Comparison of ENCODE assay signal across 6 worm cellular contexts in genomic region chrIV:15528234-15528633, ce11.
TF ChIP-seq lines count a peak whose summit lies in the region.

TSS of gene ari-1.4 (minus strand) at chrIV:15528528.

TF ChIP-seq in whole organism, L3 larva, 47 proteins besides CTCF, POLR2A, EP300 and RAD21:
- TF ChIP-seq hmg-11 (tag; optimal IDR thresholded peaks at IDR 0.05; lab: Kevin White, UChicago), result peak; percentile 12
- TF ChIP-seq fkh-2 (tag; optimal IDR thresholded peaks at IDR 0.05; lab: Kevin White, UChicago), result no peak
- TF ChIP-seq nfya-1 (tag; optimal IDR thresholded peaks at IDR 0.05; lab: Kevin White, UChicago; ENCODE audit: insufficient read depth), result no peak
- no peak for TF ChIP-seq jun-1 (tag; optimal IDR thresholded peaks at IDR 0.05; lab: Kevin White, UChicago)
- no peak for TF ChIP-seq lin-15B (tag; optimal IDR thresholded peaks at IDR 0.05; lab: Kevin White, UChicago)
- TF ChIP-seq ceh-28 (tag; optimal IDR thresholded peaks at IDR 0.05; lab: Kevin White, UChicago), result peak; percentile 20
- no peak for TF ChIP-seq ceh-16 (tag; optimal IDR thresholded peaks at IDR 0.05; lab: Kevin White, UChicago)
- TF ChIP-seq egl-5 (tag; optimal IDR thresholded peaks at IDR 0.05; lab: Kevin White, UChicago), result no peak
- TF ChIP-seq zag-1 (tag; optimal IDR thresholded peaks at IDR 0.05; lab: Kevin White, UChicago), result no peak

TF ChIP-seq in whole organism, L4 larva, 104 proteins besides CTCF, POLR2A, EP300 and RAD21:
- TF ChIP-seq ceh-28 (tag; optimal IDR thresholded peaks at IDR 0.05; lab: Kevin White, UChicago) (peak; percentile 53), daf-12 (tag; optimal IDR thresholded peaks at IDR 0.05; lab: Kevin White, UChicago) (no peak)

TF ChIP-seq in whole organism, late embryonic, 69 proteins besides CTCF, POLR2A, EP300 and RAD21:
- TF ChIP-seq ceh-48 (tag; optimal IDR thresholded peaks at IDR 0.05; lab: Kevin White, UChicago) (peak; percentile 51), fkh-6 (tag; optimal IDR thresholded peaks at IDR 0.05; lab: Kevin White, UChicago) (no peak), hlh-13 (GFP tag; optimal IDR thresholded peaks at IDR 0.05; lab: Kevin White, UChicago) (no peak), ceh-9 (tag; optimal IDR thresholded peaks at IDR 0.05; lab: Kevin White, UChicago) (no peak)
TF ChIP-seq in whole organism, late embryonic: peak in this region for 1.

TF ChIP-seq in whole organism, midembryonic, 9 proteins besides CTCF, POLR2A, EP300 and RAD21:
- TF ChIP-seq med-1 (GFP tag; optimal IDR thresholded peaks at IDR 0.05; lab: Kevin White, UChicago; ENCODE audit: insufficient read depth), result no peak
- TF ChIP-seq ref-1 (GFP tag; conservative IDR thresholded peaks at IDR 0.05; lab: Robert Waterston, UW), result no peak
- TF ChIP-seq T22C8.4 (GFP tag; IDR thresholded peaks at IDR 0.05; lab: Robert Waterston, UW), result peak; percentile 25; the same call in 1 of the 2 replicates

TF ChIP-seq in whole organism, mixed stage, embryonic, 35 proteins besides CTCF, POLR2A, EP300 and RAD21:
- TF ChIP-seq nhr-237 (tag; optimal IDR thresholded peaks at IDR 0.05; lab: Kevin White, UChicago), result no peak
- no peak for TF ChIP-seq sptf-1 (tag; optimal IDR thresholded peaks at IDR 0.05; lab: Kevin White, UChicago)
- TF ChIP-seq ces-1 (GFP tag; optimal IDR thresholded peaks at IDR 0.05; lab: Kevin White, UChicago), result peak; percentile 7
- TF ChIP-seq sem-2 (GFP tag; optimal IDR thresholded peaks at IDR 0.05; lab: Kevin White, UChicago), result no peak
- no peak for TF ChIP-seq elt-3 (tag; optimal IDR thresholded peaks at IDR 0.05; lab: Kevin White, UChicago)
TF ChIP-seq in whole organism, mixed stage, embryonic: peak in this region for 1.

TF ChIP-seq in whole organism, young adult, 124 proteins besides CTCF, POLR2A, EP300 and RAD21:
- TF ChIP-seq efl-1 (GFP tag; optimal IDR thresholded peaks at IDR 0.05; lab: Kevin White, UChicago) (peak; percentile 8), nhr-120 (GFP tag; IDR thresholded peaks at IDR 0.05; lab: Robert Waterston, UW) (no peak), ets-4 (GFP tag; optimal IDR thresholded peaks at IDR 0.05; lab: Kevin White, UChicago) (no peak), Y56A3A.18 (GFP tag; IDR thresholded peaks at IDR 0.05; lab: Robert Waterston, UW) (no peak), rcor-1 (GFP tag; IDR thresholded peaks at IDR 0.05; lab: Robert Waterston, UW) (no peak), lin-54 (GFP tag; optimal IDR thresholded peaks at IDR 0.05; lab: Kevin White, UChicago) (no peak), F57C9.4 (tag; optimal IDR thresholded peaks at IDR 0.05; lab: Kevin White, UChicago) (no peak), hmg-1.2 (GFP tag; IDR thresholded peaks at IDR 0.05; lab: Robert Waterston, UW) (peak; percentile 32; the same call in 1 of the 2 replicates), F52B5.7 (tag; optimal IDR thresholded peaks at IDR 0.05; lab: Kevin White, UChicago) (no peak), C06A6.2 (GFP tag; conservative IDR thresholded peaks at IDR 0.05; lab: Robert Waterston, UW) (no peak), egl-18 (GFP tag; IDR thresholded peaks at IDR 0.05; lab: Robert Waterston, UW) (no peak), cebp-1 (GFP tag; IDR thresholded peaks at IDR 0.05; lab: Robert Waterston, UW) (no peak), cebp-1 (tag; optimal IDR thresholded peaks at IDR 0.05; lab: Kevin White, UChicago) (peak; percentile 39), unc-130 (GFP tag; optimal IDR thresholded peaks at IDR 0.05; lab: Kevin White, UChicago) (no peak), tlf-1 (GFP tag; optimal IDR thresholded peaks at IDR 0.05; lab: Kevin White, UChicago) (no peak), him-1 (tag; optimal IDR thresholded peaks at IDR 0.05; lab: Kevin White, UChicago) (no peak), hlh-26 (GFP tag; conservative IDR thresholded peaks at IDR 0.05; lab: Robert Waterston, UW) (no peak), D2030.7 (GFP tag; IDR thresholded peaks at IDR 0.05; lab: Robert Waterston, UW) (no peak), C17E4.6 (GFP tag; IDR thresholded peaks at IDR 0.05; lab: Robert Waterston, UW) (no peak)
